Worm (Caenorhabditis elegans) whole organism, young adult: Measurements from ENCODE around the gene F44E2.9.

Source experiments
- B0336.3 ChIP-seq: fragments of 200-800 bp; sonication (Bioruptor generic); IDR thresholded peaks from 2 replicates; pipeline ENCODE4 v1.3.6; 2022; ENCODE audit warnings: missing genetic modification characterization, missing compliant biosample characterization
- C06A6.2 ChIP-seq: fragments of 200-800 bp; sonication (Bioruptor generic); conservative IDR thresholded peaks from 2 replicates; pipeline ENCODE4 v1.3.6; 2022; ENCODE audit warnings: missing genetic modification characterization, missing compliant biosample characterization
- K11D2.4 ChIP-seq: fragments of 200-800 bp; sonication (Bioruptor generic); IDR thresholded peaks from 2 replicates; pipeline ENCODE4 v1.3.6; 2022; ENCODE audit warnings: missing genetic modification reagents, missing genetic modification characterization, missing compliant biosample characterization
- K12H6.12 ChIP-seq: fragments of 200-800 bp; sonication (Bioruptor generic); optimal IDR thresholded peaks from 2 replicates; lab custom pipeline; 2018; ENCODE audit warnings: mild to moderate bottlenecking, missing genetic modification characterization, missing compliant biosample characterization
- ZK185.1 ChIP-seq: sonication (generic microtip); optimal IDR thresholded peaks from 2 replicates; lab custom pipeline; 2016; ENCODE audit warnings: mild to moderate bottlenecking, missing genetic modification characterization, missing compliant biosample characterization; ENCODE audit not compliant: poor library complexity, severe bottlenecking
- akir-1 ChIP-seq: fragments of 200-800 bp; sonication (Bioruptor generic); optimal IDR thresholded peaks from 2 replicates; lab custom pipeline; 2018; ENCODE audit warnings: mild to moderate bottlenecking, missing genetic modification characterization, moderate library complexity, missing compliant biosample characterization
- ama-1 ChIP-seq, 3 experiments: fragments of 150-350 bp in 1 of 3; sonication (generic microtip) in 2 of 3; optimal IDR thresholded peaks; 2 replicates each; lab custom pipeline; 2014 to 2018; ENCODE audit warnings: missing biosample characterization in 2 of 3, missing genetic modification characterization in 2 of 3, missing genetic modification reagents in 2 of 3
- aptf-2 ChIP-seq: fragments of 200-800 bp; sonication (Bioruptor generic); conservative IDR thresholded peaks from 2 replicates; pipeline ENCODE4 v1.3.6; 2022; ENCODE audit warnings: missing genetic modification reagents, missing genetic modification characterization, missing compliant biosample characterization
- attf-5 ChIP-seq: fragments of 200-800 bp; sonication (Bioruptor generic); optimal IDR thresholded peaks from 2 replicates; lab custom pipeline; 2018; ENCODE audit warnings: mild to moderate bottlenecking, missing genetic modification characterization, missing compliant biosample characterization
- attf-6 ChIP-seq: fragments of 200-800 bp; sonication (Bioruptor generic); IDR thresholded peaks from 2 replicates; pipeline ENCODE4 v1.3.6; 2022; ENCODE audit warnings: missing genetic modification reagents, missing genetic modification characterization, missing compliant biosample characterization
- bed-1 ChIP-seq: fragments of 200-800 bp; sonication (Bioruptor generic); IDR thresholded peaks from 2 replicates; pipeline ENCODE4 v1.3.6; 2022; ENCODE audit warnings: missing genetic modification reagents, missing genetic modification characterization, missing compliant biosample characterization
- bed-2 ChIP-seq: fragments of 200-800 bp; sonication (Bioruptor generic); IDR thresholded peaks from 2 replicates; pipeline ENCODE4 v1.3.6; 2022; ENCODE audit warnings: missing genetic modification reagents, missing genetic modification characterization, missing compliant biosample characterization
- cebp-1 ChIP-seq, 2 experiments: fragments of 200-800 bp in 1 of 2; sonication (Bioruptor generic) in 1 of 2; sonication (generic microtip) in 1 of 2; IDR thresholded peaks in 1 of 2; optimal IDR thresholded peaks in 1 of 2; 2 replicates each; pipeline versions ENCODE4 v1.3.6 to Lab custom; 2017 to 2022; ENCODE audit warnings: missing compliant biosample characterization in 2 of 2, missing genetic modification characterization in 2 of 2, mild to moderate bottlenecking in 1 of 2, missing genetic modification reagents in 1 of 2, moderate library complexity in 1 of 2
- cebp-2 ChIP-seq: fragments of 200-800 bp; sonication (Bioruptor generic); IDR thresholded peaks from 2 replicates; pipeline ENCODE4 v1.3.6; 2022; ENCODE audit warnings: missing genetic modification characterization, missing compliant biosample characterization
- ceh-27 ChIP-seq: fragments of 200-800 bp; sonication (Bioruptor generic); optimal IDR thresholded peaks from 2 replicates; lab custom pipeline; 2018; ENCODE audit warnings: mild to moderate bottlenecking, missing genetic modification characterization, moderate library complexity, missing compliant biosample characterization
- chd-7 ChIP-seq: sonication (generic microtip); optimal IDR thresholded peaks from 2 replicates; lab custom pipeline; 2016; ENCODE audit warnings: mild to moderate bottlenecking, missing genetic modification characterization, moderate library complexity, missing compliant biosample characterization
- die-1 ChIP-seq: sonication (generic microtip); optimal IDR thresholded peaks from 2 replicates; lab custom pipeline; 2016; ENCODE audit warnings: missing genotype, mild to moderate bottlenecking, missing genetic modification characterization, missing compliant biosample characterization
- dox-1 ChIP-seq: fragments of 200-800 bp; sonication (Bioruptor generic); IDR thresholded peaks from 2 replicates; pipeline ENCODE4 v1.3.6; 2022; ENCODE audit warnings: missing genetic modification reagents, missing genetic modification characterization, missing compliant biosample characterization
- dpff-1 ChIP-seq: sonication (generic microtip); optimal IDR thresholded peaks from 2 replicates; lab custom pipeline; 2017; ENCODE audit warnings: mild to moderate bottlenecking, missing genetic modification characterization, missing compliant biosample characterization
- efl-1 ChIP-seq: fragments of 150-350 bp; optimal IDR thresholded peaks from 2 replicates; lab custom pipeline; 2014; ENCODE audit warnings: missing biosample characterization, missing genetic modification reagents, missing genetic modification characterization
- egrh-3 ChIP-seq: fragments of 200-800 bp; sonication (Bioruptor generic); IDR thresholded peaks from 2 replicates; pipeline ENCODE4 v1.3.6; 2022; ENCODE audit warnings: missing genetic modification reagents, missing genetic modification characterization, missing compliant biosample characterization
- ekl-4 ChIP-seq: fragments of 200-800 bp; sonication (Bioruptor generic); IDR thresholded peaks from 2 replicates; pipeline ENCODE4 v1.3.6; 2022; ENCODE audit warnings: missing genetic modification reagents, missing genetic modification characterization, missing compliant biosample characterization
- hmg-1.2 ChIP-seq: fragments of 200-800 bp; sonication (Bioruptor generic); IDR thresholded peaks from 2 replicates; pipeline ENCODE4 v1.3.6; 2022; ENCODE audit warnings: missing genetic modification reagents, missing genetic modification characterization, missing compliant biosample characterization
- lin-35 ChIP-seq, 3 experiments: fragments of 150-350 bp in 2 of 3; sonication (generic microtip) in 1 of 3; optimal IDR thresholded peaks; 2 replicates each; lab custom pipeline; 2014 to 2018; ENCODE audit warnings: missing biosample characterization in 3 of 3, missing genetic modification characterization in 3 of 3, missing genetic modification reagents in 3 of 3
- lin-40 ChIP-seq: sonication (generic microtip); optimal IDR thresholded peaks from 2 replicates; lab custom pipeline; 2016; ENCODE audit warnings: missing genetic modification characterization, mild to moderate bottlenecking, missing compliant biosample characterization, missing genotype, missing genetic modification reagents
- lin-54 ChIP-seq: fragments of 200-800 bp; sonication (Bioruptor generic); optimal IDR thresholded peaks from 2 replicates; lab custom pipeline; 2018; ENCODE audit warnings: mild to moderate bottlenecking, missing genetic modification characterization, missing compliant biosample characterization
- lir-1 ChIP-seq: fragments of 200-800 bp; sonication (Bioruptor generic); conservative IDR thresholded peaks from 2 replicates; pipeline ENCODE4 v1.3.6; 2022; ENCODE audit warnings: missing genetic modification reagents, missing genetic modification characterization, missing compliant biosample characterization
- madf-10 ChIP-seq: sonication (generic microtip); optimal IDR thresholded peaks from 2 replicates; lab custom pipeline; 2016; ENCODE audit warnings: mild to moderate bottlenecking, missing genetic modification characterization, missing compliant biosample characterization
- mcd-1 ChIP-seq: fragments of 200-800 bp; sonication (Bioruptor generic); IDR thresholded peaks from 2 replicates; pipeline ENCODE4 v1.3.6; 2022; ENCODE audit warnings: missing genetic modification reagents, missing genetic modification characterization, missing compliant biosample characterization
- nhr-27 ChIP-seq: fragments of 200-800 bp; sonication (Bioruptor generic); optimal IDR thresholded peaks from 2 replicates; lab custom pipeline; 2018; ENCODE audit warnings: mild to moderate bottlenecking, missing genetic modification characterization, moderate library complexity, missing compliant biosample characterization
- nhr-80 ChIP-seq: sonication (generic microtip); optimal IDR thresholded peaks from 2 replicates; lab custom pipeline; 2016; ENCODE audit warnings: missing genetic modification characterization, missing compliant biosample characterization
- pbrm-1 ChIP-seq: fragments of 200-800 bp; sonication (Bioruptor generic); IDR thresholded peaks from 2 replicates; pipeline ENCODE4 v1.3.6; 2022; ENCODE audit warnings: missing genetic modification reagents, missing genetic modification characterization, missing compliant biosample characterization
- sea-2 ChIP-seq: fragments of 200-800 bp; sonication (Bioruptor generic); IDR thresholded peaks from 2 replicates; pipeline ENCODE4 v1.3.6; 2022; ENCODE audit warnings: missing genetic modification characterization, missing compliant biosample characterization
- snpc-1.3 ChIP-seq: sonication (generic microtip); optimal IDR thresholded peaks from 2 replicates; lab custom pipeline; 2017; ENCODE audit warnings: missing genetic modification characterization, mild to moderate bottlenecking, missing compliant biosample characterization, antibody characterized with exemption, moderate library complexity, missing genotype, missing genetic modification reagents; ENCODE audit not compliant: insufficient read depth
- snpc-4 ChIP-seq, 5 experiments: fragments of 150-350 bp in 1 of 5; sonication (generic microtip) in 4 of 5; optimal IDR thresholded peaks; 2 replicates each; lab custom pipeline; 2014 to 2018; ENCODE audit warnings: missing genetic modification characterization in 5 of 5, missing biosample characterization in 3 of 5, antibody characterized with exemption in 2 of 5, mild to moderate bottlenecking in 2 of 5, missing compliant biosample characterization in 2 of 5, missing genotype in 2 of 5, moderate library complexity in 2 of 5, missing genetic modification reagents in 1 of 5
- somi-1 ChIP-seq: fragments of 200-800 bp; sonication (Bioruptor generic); optimal IDR thresholded peaks from 2 replicates; lab custom pipeline; 2018; ENCODE audit warnings: mild to moderate bottlenecking, missing genetic modification characterization, missing compliant biosample characterization
- sptf-2 ChIP-seq: fragments of 200-800 bp; sonication (Bioruptor generic); optimal IDR thresholded peaks from 2 replicates; lab custom pipeline; 2018; ENCODE audit warnings: mild to moderate bottlenecking, missing genetic modification characterization, missing compliant biosample characterization
- tbp1 ChIP-seq: fragments of 200-800 bp; sonication (Bioruptor generic); optimal IDR thresholded peaks from 2 replicates; lab custom pipeline; 2018; ENCODE audit warnings: mild to moderate bottlenecking, missing genetic modification characterization, missing compliant biosample characterization
- zfh-2 ChIP-seq: fragments of 200-800 bp; sonication (Bioruptor generic); conservative IDR thresholded peaks from 2 replicates; pipeline ENCODE4 v1.3.6; 2022; ENCODE audit warnings: missing genetic modification reagents, missing genetic modification characterization, missing compliant biosample characterization
- ztf-18 ChIP-seq: sonication (generic microtip); optimal IDR thresholded peaks from 2 replicates; lab custom pipeline; 2016; ENCODE audit warnings: missing genotype, mild to moderate bottlenecking, missing genetic modification characterization, missing compliant biosample characterization

Gene F44E2.9

DNA sequence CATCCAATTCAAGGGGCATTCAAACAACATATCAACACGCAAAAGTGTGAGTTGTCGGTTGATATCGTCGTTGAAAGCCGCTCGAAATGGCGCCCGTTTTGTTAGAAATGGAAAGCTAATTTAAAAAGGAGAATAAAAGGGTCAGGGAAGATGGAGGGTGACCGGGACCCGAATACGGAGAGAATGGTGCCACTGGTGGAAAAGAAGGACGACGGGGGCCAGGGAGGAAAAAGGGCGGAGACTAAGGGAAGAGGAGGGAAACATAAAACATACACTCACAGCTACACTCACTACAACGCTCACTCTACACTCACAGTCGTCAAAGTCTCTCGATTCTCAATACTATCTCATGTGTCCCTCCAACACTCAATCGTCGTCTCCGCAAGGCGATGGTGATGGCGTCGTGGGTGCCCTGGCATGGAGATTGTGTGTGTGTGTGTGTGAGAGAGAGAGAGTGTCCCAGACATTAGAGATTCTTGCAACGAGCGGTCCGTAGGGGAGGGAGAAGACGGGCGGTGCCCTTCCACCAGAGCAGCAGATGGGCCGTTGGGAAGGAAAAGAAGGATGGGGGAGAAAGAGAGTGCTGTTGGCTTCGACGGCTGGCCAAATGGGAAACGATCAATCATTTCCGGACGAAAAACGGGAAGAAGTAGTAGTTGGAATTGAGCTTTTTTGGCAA is 23.8 kb upstream of the F44E2.9 start:
- TF ChIP-seq pbrm-1 (GFP tag; lab: Robert Waterston, UW) (0 out of 2 replicates have a peak, but pooled peaks have one; percentile 33), nhr-27 (tag; lab: Kevin White, UChicago) (no peak), ama-1 (optimal IDR thresholded peaks at IDR 0.05; lab: Kevin White, UChicago) (peak; percentile 73), ama-1 (GFP tag; optimal IDR thresholded peaks at IDR 0.05; lab: Kevin White, UChicago) (no peak), K11D2.4 (GFP tag; lab: Robert Waterston, UW) (0 out of 2 replicates have a peak, but pooled peaks have one; percentile 23), B0336.3 (GFP tag; lab: Robert Waterston, UW) (0 out of 2 replicates have a peak, but pooled peaks have one; percentile 39), akir-1 (GFP tag; lab: Kevin White, UChicago) (no peak), C06A6.2 (0 out of 2 replicates have a peak, but pooled peaks have one; percentile 30), ztf-18 (tag; lab: Kevin White, UChicago) (peak; percentile 45), cebp-2 (GFP tag; lab: Robert Waterston, UW) (no peak), lin-54 (GFP tag; lab: Kevin White, UChicago) (peak; percentile 34), bed-2 (GFP tag; lab: Robert Waterston, UW) (no peak), attf-6 (GFP tag; lab: Robert Waterston, UW) (no peak), die-1 (tag; lab: Kevin White, UChicago) (peak; percentile 15), nhr-80 (tag; lab: Kevin White, UChicago) (no peak), hmg-1.2 (GFP tag; lab: Robert Waterston, UW) (peak; percentile 91), lir-1 (GFP tag; lab: Robert Waterston, UW) (peak; percentile 94), cebp-1 (GFP tag; IDR thresholded peaks at IDR 0.05; lab: Robert Waterston, UW) (no peak), cebp-1 (tag; optimal IDR thresholded peaks at IDR 0.05; lab: Kevin White, UChicago) (peak; percentile 71), dox-1 (GFP tag; lab: Robert Waterston, UW) (peak; percentile 61; the same call in 1 of the 2 replicates), ekl-4 (peak; percentile 59; the same call in 1 of the 2 replicates), efl-1 (GFP tag; lab: Kevin White, UChicago) (no peak), somi-1 (GFP tag; lab: Kevin White, UChicago) (peak; percentile 52), lin-35 (GFP tag; optimal IDR thresholded peaks at IDR 0.05; lab: Kevin White, UChicago) (peak in 1 of 3 experiments; percentile 56), bed-1 (GFP tag; lab: Robert Waterston, UW) (no peak), sptf-2 (GFP tag; lab: Kevin White, UChicago) (no peak), snpc-4 (GFP tag; optimal IDR thresholded peaks at IDR 0.05; lab: Kevin White, UChicago) (peak; percentile 28), snpc-4 (tag; optimal IDR thresholded peaks at IDR 0.05; lab: Kevin White, UChicago) (peak in 1 of 4 experiments; percentile 35), lin-40 (tag; lab: Kevin White, UChicago) (peak; percentile 68), madf-10 (tag; lab: Kevin White, UChicago) (peak; percentile 32), aptf-2 (GFP tag; lab: Robert Waterston, UW) (0 out of 2 replicates have a peak, but pooled peaks have one; percentile 37), mcd-1 (GFP tag; lab: Robert Waterston, UW) (peak; percentile 52), sea-2 (GFP tag; lab: Robert Waterston, UW) (no peak), zfh-2 (GFP tag; lab: Robert Waterston, UW) (peak; percentile 94), ZK185.1 (tag; lab: Kevin White, UChicago) (peak; percentile 68), egrh-3 (peak; percentile 68), attf-5 (GFP tag; lab: Kevin White, UChicago) (peak; percentile 53), tbp1 (peak; percentile 8), K12H6.12 (tag; lab: Kevin White, UChicago) (peak; percentile 83), chd-7 (peak; percentile 76), snpc-1.3 (tag; lab: Kevin White, UChicago) (no peak), ceh-27 (peak; percentile 81), dpff-1 (tag; lab: Kevin White, UChicago) (no peak)
